Fruit fly (Drosophila melanogaster) whole organism, embryonic: ENCODE measurements around the gene CG43931.
A peak's percentile ranks its signal among the peaks of the same experiment; 100 is the strongest.

Source experiments
- Ada2b ChIP-seq: fragments of 200-800 bp; sonication (Bioruptor generic); IDR thresholded peaks from 2 replicates; pipeline ENCODE4 v1.3.6; 2022; ENCODE audit warnings: missing biosample characterization, missing genetic modification characterization
- BEAF-32 ChIP-seq: fragments of 200-800 bp; sonication (Bioruptor generic); optimal IDR thresholded peaks from 3 replicates; lab custom pipeline; 2017; ENCODE audit warnings: missing biosample characterization, missing genetic modification characterization, mild to moderate bottlenecking, moderate library complexity, missing genetic modification reagents
- CG10209 ChIP-seq: fragments of 200-800 bp; sonication (Bioruptor generic); optimal IDR thresholded peaks from 3 replicates; lab custom pipeline; 2017; ENCODE audit warnings: missing biosample characterization, mild to moderate bottlenecking, missing genetic modification characterization, missing genetic modification reagents
- CG10274 ChIP-seq: fragments of 200-800 bp; sonication (Bioruptor generic); optimal IDR thresholded peaks from 3 replicates; lab custom pipeline; 2017; ENCODE audit warnings: missing biosample characterization, mild to moderate bottlenecking, missing genetic modification characterization
- CG10366 ChIP-seq: fragments of 200-800 bp; sonication (Bioruptor generic); IDR thresholded peaks from 2 replicates; pipeline ENCODE4 v1.3.6; 2022; ENCODE audit warnings: missing biosample characterization, missing genetic modification characterization
- CG10654 ChIP-seq: fragments of 200-800 bp; sonication (Bioruptor generic); optimal IDR thresholded peaks from 2 replicates; lab custom pipeline; 2016; ENCODE audit warnings: missing biosample characterization, missing genetic modification characterization
- CG10959 ChIP-seq: fragments of 200-800 bp; sonication (Bioruptor generic); IDR thresholded peaks from 2 replicates; pipeline ENCODE4 v1.3.6; 2022; ENCODE audit warnings: missing biosample characterization, missing genetic modification characterization
- CG10979 ChIP-seq: fragments of 200-800 bp; sonication (Bioruptor generic); optimal IDR thresholded peaks from 2 replicates; lab custom pipeline; 2018; ENCODE audit warnings: missing biosample characterization, mild to moderate bottlenecking, missing genetic modification characterization, moderate library complexity
- CG11247 ChIP-seq: fragments of 200-800 bp; sonication (Bioruptor generic); IDR thresholded peaks from 2 replicates; pipeline ENCODE4 v1.3.6; 2022; ENCODE audit warnings: missing biosample characterization, missing genetic modification characterization
- CG11398 ChIP-seq: fragments of 200-800 bp; sonication (Bioruptor generic); optimal IDR thresholded peaks from 2 replicates; lab custom pipeline; 2016; ENCODE audit warnings: missing biosample characterization, missing genetic modification characterization
- CG11504 ChIP-seq: fragments of 200-800 bp; sonication (Bioruptor generic); optimal IDR thresholded peaks from 3 replicates; lab custom pipeline; 2019; ENCODE audit warnings: missing biosample characterization, mild to moderate bottlenecking, missing genetic modification characterization, moderate library complexity
- CG11560 ChIP-seq: fragments of 200-800 bp; sonication (Bioruptor generic); IDR thresholded peaks from 3 replicates; pipeline ENCODE4 v1.3.6; 2022; ENCODE audit warnings: missing biosample characterization, missing genetic modification characterization
- CG12219 ChIP-seq: fragments of 200-800 bp; sonication (Bioruptor generic); optimal IDR thresholded peaks from 3 replicates; lab custom pipeline; 2018; ENCODE audit warnings: missing biosample characterization, mild to moderate bottlenecking, missing genetic modification characterization
- CG13775 ChIP-seq: fragments of 200-800 bp; sonication (Bioruptor generic); optimal IDR thresholded peaks from 3 replicates; lab custom pipeline; 2017; ENCODE audit warnings: missing biosample characterization, mild to moderate bottlenecking, missing genetic modification characterization
- CG15696 ChIP-seq: fragments of 200-800 bp; sonication (Bioruptor generic); optimal IDR thresholded peaks from 2 replicates; lab custom pipeline; 2019; ENCODE audit warnings: missing biosample characterization, mild to moderate bottlenecking, missing genetic modification characterization, moderate library complexity
- CG2678 ChIP-seq: fragments of 200-800 bp; sonication (Bioruptor generic); optimal IDR thresholded peaks from 3 replicates; lab custom pipeline; 2019; ENCODE audit warnings: missing biosample characterization, mild to moderate bottlenecking, missing genetic modification characterization, moderate library complexity
- CG3407 ChIP-seq: fragments of 200-800 bp; sonication (Bioruptor generic); optimal IDR thresholded peaks from 2 replicates; lab custom pipeline; 2018; ENCODE audit warnings: missing biosample characterization, mild to moderate bottlenecking, missing genetic modification characterization
- CG3726 ChIP-seq: fragments of 200-800 bp; sonication (Bioruptor generic); IDR thresholded peaks from 3 replicates; pipeline ENCODE4, ENCODE4 v1.3.6; 2022; ENCODE audit warnings: missing biosample characterization, missing genetic modification characterization
- CG4282 ChIP-seq: fragments of 200-800 bp; sonication (Bioruptor generic); optimal IDR thresholded peaks from 2 replicates; lab custom pipeline; 2016; ENCODE audit warnings: missing biosample characterization, missing genetic modification characterization
- CG4360 ChIP-seq: fragments of 200-800 bp; sonication (Bioruptor generic); IDR thresholded peaks from 2 replicates; pipeline ENCODE4 v1.3.6; 2022; ENCODE audit warnings: missing biosample characterization, missing genetic modification characterization
- CG9932 ChIP-seq: fragments of 200-800 bp; sonication (Bioruptor generic); IDR thresholded peaks from 2 replicates; pipeline ENCODE4 v1.3.6; 2022; ENCODE audit warnings: missing biosample characterization, missing genetic modification characterization
- Chrac-16 ChIP-seq: fragments of 200-800 bp; sonication (Bioruptor generic); optimal IDR thresholded peaks from 3 replicates; lab custom pipeline; 2016; ENCODE audit warnings: missing biosample characterization, missing genetic modification characterization
- Dad ChIP-seq: fragments of 200-800 bp; sonication (Bioruptor generic); optimal IDR thresholded peaks from 3 replicates; lab custom pipeline; 2016; ENCODE audit warnings: missing biosample characterization, missing genetic modification characterization
- Hr51 ChIP-seq, 2 experiments: fragments of 200-800 bp; sonication (Bioruptor generic); optimal IDR thresholded peaks; 2 replicates in 1 of 2; 3 replicates in 1 of 2; lab custom pipeline; 2016 to 2018; ENCODE audit warnings: missing biosample characterization in 2 of 2, missing genetic modification characterization in 2 of 2, mild to moderate bottlenecking in 1 of 2, moderate library complexity in 1 of 2
- MTF-1 ChIP-seq: fragments of 200-800 bp; sonication (Bioruptor generic); optimal IDR thresholded peaks from 2 replicates; lab custom pipeline; 2018; ENCODE audit warnings: missing biosample characterization, mild to moderate bottlenecking, missing genetic modification characterization, borderline replicate concordance
- Med ChIP-seq: fragments of 200-800 bp; sonication (Bioruptor generic); peaks from one replicate; lab custom pipeline; 2016; ENCODE audit warnings: missing biosample characterization, missing genetic modification characterization, mild to moderate bottlenecking, inconsistent platforms, moderate library complexity
- Oli ChIP-seq: fragments of 200-800 bp; sonication (Bioruptor generic); optimal IDR thresholded peaks from 2 replicates; lab custom pipeline; 2018; ENCODE audit warnings: missing biosample characterization, mild to moderate bottlenecking, missing genetic modification characterization, moderate library complexity
- PHDP ChIP-seq: fragments of 200-800 bp; sonication (Bioruptor generic); optimal IDR thresholded peaks from 3 replicates; lab custom pipeline; 2018; ENCODE audit warnings: missing biosample characterization, mild to moderate bottlenecking, missing genetic modification characterization, moderate library complexity
- Rfx ChIP-seq: fragments of 200-800 bp; sonication (Bioruptor generic); IDR thresholded peaks from 2 replicates; pipeline ENCODE4 v1.3.6; 2022; ENCODE audit warnings: missing biosample characterization, missing genetic modification characterization
- Stat92E ChIP-seq, 3 experiments: fragments of >200 bp in 2 of 3; fragments of 200-800 bp in 1 of 3; sonication (Bioruptor generic) in 1 of 3; optimal IDR thresholded peaks; 2 replicates each; lab custom pipeline; 2017 to 2019; ENCODE audit warnings: missing biosample characterization in 3 of 3, missing genetic modification characterization in 3 of 3, mild to moderate bottlenecking in 1 of 3, moderate library complexity in 1 of 3
- Xbp1 ChIP-seq: fragments of 200-800 bp; sonication (Bioruptor generic); optimal IDR thresholded peaks from 3 replicates; lab custom pipeline; 2016; ENCODE audit warnings: missing biosample characterization, mild to moderate bottlenecking, missing genetic modification characterization
- ac ChIP-seq: fragments of 200-800 bp; sonication (Bioruptor generic); optimal IDR thresholded peaks from 3 replicates; lab custom pipeline; 2017; ENCODE audit warnings: missing biosample characterization, mild to moderate bottlenecking, missing genetic modification characterization
- chif ChIP-seq, 2 experiments: fragments of 200-800 bp; sonication (Bioruptor generic); optimal IDR thresholded peaks; 3 replicates each; lab custom pipeline; 2016; ENCODE audit warnings: missing biosample characterization in 2 of 2, missing genetic modification characterization in 2 of 2
- croc ChIP-seq: fragments of 200-800 bp; sonication (Bioruptor generic); conservative IDR thresholded peaks from 3 replicates; pipeline ENCODE4 v1.3.6; 2022; ENCODE audit warnings: missing biosample characterization, missing genetic modification characterization
- dimm ChIP-seq: fragments of 200-800 bp; sonication (Bioruptor generic); IDR thresholded peaks from 2 replicates; pipeline ENCODE4 v1.3.6; 2022; ENCODE audit warnings: missing biosample characterization, missing genetic modification characterization
- dmrt11E ChIP-seq: fragments of 200-800 bp; sonication (Bioruptor generic); optimal IDR thresholded peaks from 3 replicates; lab custom pipeline; 2018; ENCODE audit warnings: missing biosample characterization, mild to moderate bottlenecking, missing genetic modification characterization, moderate library complexity
- gsb-n ChIP-seq: fragments of 200-800 bp; sonication (Bioruptor generic); optimal IDR thresholded peaks from 3 replicates; lab custom pipeline; 2018; ENCODE audit warnings: missing biosample characterization, mild to moderate bottlenecking, missing genetic modification characterization
- hkb ChIP-seq, 2 experiments: fragments of 200-800 bp in 1 of 2; fragments of >200 bp in 1 of 2; sonication (Bioruptor generic) in 1 of 2; IDR thresholded peaks in 1 of 2; optimal IDR thresholded peaks in 1 of 2; 2 replicates each; pipeline versions ENCODE4 v1.3.6 to Lab custom; 2017 to 2022; ENCODE audit warnings: missing biosample characterization in 1 of 2, missing genetic modification characterization in 1 of 2
- kah ChIP-seq: fragments of 200-800 bp; sonication (Bioruptor generic); optimal IDR thresholded peaks from 2 replicates; lab custom pipeline; 2018; ENCODE audit warnings: missing biosample characterization, mild to moderate bottlenecking, missing genetic modification characterization
- lab ChIP-seq: fragments of 200-800 bp; sonication (Bioruptor generic); optimal IDR thresholded peaks from 3 replicates; lab custom pipeline; 2017; ENCODE audit warnings: missing biosample characterization, missing genetic modification characterization, mild to moderate bottlenecking, moderate library complexity, missing genetic modification reagents
- lmd ChIP-seq: fragments of 200-800 bp; sonication (Bioruptor generic); IDR thresholded peaks from 2 replicates; pipeline ENCODE4 v1.3.6; 2022; ENCODE audit warnings: missing biosample characterization, missing genetic modification characterization
- maf-S ChIP-seq: fragments of 200-800 bp; sonication (Bioruptor generic); optimal IDR thresholded peaks from 2 replicates; lab custom pipeline; 2016; ENCODE audit warnings: missing biosample characterization, missing genetic modification characterization
- oc ChIP-seq: fragments of 200-800 bp; sonication (Bioruptor generic); optimal IDR thresholded peaks from 2 replicates; lab custom pipeline; 2018; ENCODE audit warnings: missing biosample characterization, mild to moderate bottlenecking, missing genetic modification characterization, moderate library complexity
- pnt ChIP-seq: fragments of 200-800 bp; sonication (Bioruptor generic); optimal IDR thresholded peaks from 3 replicates; lab custom pipeline; 2016; ENCODE audit warnings: missing biosample characterization, missing genetic modification characterization
- pum ChIP-seq: fragments of 200-800 bp; sonication (Bioruptor generic); optimal IDR thresholded peaks from 2 replicates; lab custom pipeline; 2016; ENCODE audit warnings: missing biosample characterization, missing genetic modification characterization
- stwl ChIP-seq: fragments of 200-800 bp; sonication (Bioruptor generic); optimal IDR thresholded peaks from 3 replicates; lab custom pipeline; 2018; ENCODE audit warnings: missing biosample characterization, mild to moderate bottlenecking, missing genetic modification characterization, moderate library complexity
- tio ChIP-seq: fragments of 200-800 bp; sonication (Bioruptor generic); optimal IDR thresholded peaks from 2 replicates; lab custom pipeline; 2017; ENCODE audit warnings: missing biosample characterization, missing genetic modification characterization, inconsistent platforms
- ttk ChIP-seq: fragments of 200-800 bp; sonication (Bioruptor generic); IDR thresholded peaks from 2 replicates; pipeline ENCODE4 v2.1.2; 2022; ENCODE audit warnings: missing biosample characterization, missing genetic modification characterization
- zfh2 ChIP-seq: fragments of 200-800 bp; sonication (Bioruptor generic); optimal IDR thresholded peaks from 2 replicates; lab custom pipeline; 2016; ENCODE audit warnings: missing biosample characterization, missing genetic modification characterization

Gene CG43931

DNA sequence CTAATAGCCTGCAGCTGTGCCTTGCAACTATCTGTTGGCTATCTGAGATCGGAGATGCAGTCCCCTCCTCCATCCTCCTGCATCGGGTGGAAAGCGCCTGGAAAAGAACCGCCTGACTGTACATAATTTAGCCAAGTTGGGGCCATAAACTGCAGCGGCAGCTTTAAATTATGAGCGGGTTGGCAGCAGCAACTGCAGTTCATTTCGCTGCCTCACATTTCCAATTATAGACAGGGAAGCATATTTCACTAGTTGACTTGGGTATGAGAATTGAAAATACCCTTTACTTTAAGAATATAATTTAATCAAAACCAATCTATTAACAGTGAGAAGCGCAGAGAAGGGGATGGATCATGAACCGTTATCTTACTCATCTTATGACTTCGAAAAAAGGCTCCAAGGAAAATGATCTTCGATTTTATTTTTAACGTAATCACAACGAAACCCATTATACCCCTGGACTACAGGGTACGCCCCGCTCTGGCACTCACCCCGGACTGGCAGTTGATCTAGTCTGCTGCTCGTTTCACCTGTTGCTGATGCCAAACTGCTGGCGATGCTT, 25.8 kb downstream of the CG43931 start (continued):
- TF ChIP-seq CG11247 (GFP tag; lab: Robert Waterston, UW) (no peak), CG2678 (tag; lab: Kevin White, UChicago) (peak; percentile 45), dmrt11E (peak; percentile 82), CG4282 (GFP tag; lab: Kevin White, UChicago) (no peak), hkb (optimal IDR thresholded peaks at IDR 0.05; lab: Kevin White, UChicago) (no peak), hkb (GFP tag; IDR thresholded peaks at IDR 0.05; lab: Robert Waterston, UW) (no peak), PHDP (tag; lab: Kevin White, UChicago) (peak; percentile 32), Dad (GFP tag; lab: Kevin White, UChicago) (peak; percentile 7), CG11398 (peak; percentile 18), Rfx (GFP tag; lab: Robert Waterston, UW) (no peak), CG10654 (peak; percentile 1), pnt (peak; percentile 12), zfh2 (no peak), CG10209 (peak; percentile 55), CG10274 (GFP tag; lab: Kevin White, UChicago) (no peak), maf-S (peak; percentile 15), CG3726 (0 out of 3 replicates have a peak, but pooled peaks have one; percentile 17), CG10366 (GFP tag; lab: Robert Waterston, UW) (no peak), lab (GFP tag; lab: Kevin White, UChicago) (peak; percentile 6), CG10979 (tag; lab: Kevin White, UChicago) (peak; percentile 73), stwl (tag; lab: Kevin White, UChicago) (peak; percentile 18), MTF-1 (GFP tag; lab: Kevin White, UChicago) (no peak), CG15696 (tag; lab: Kevin White, UChicago) (peak; percentile 61), Hr51 (GFP tag; optimal IDR thresholded peaks at IDR 0.05; lab: Kevin White, UChicago) (peak in 1 of 2 experiments; percentile 37), CG13775 (GFP tag; lab: Kevin White, UChicago) (peak; percentile 37), Med (GFP tag; lab: Kevin White, UChicago) (peak; percentile 77), Stat92E (GFP tag; optimal IDR thresholded peaks at IDR 0.05; lab: Kevin White, UChicago) (no peak), croc (GFP tag; lab: Robert Waterston, UW) (peak; percentile 32; the same call in 1 of the 3 replicates), CG9932 (no peak), lmd (peak; percentile 39; the same call in 1 of the 2 replicates), gsb-n (peak; percentile 54), ttk (GFP tag; lab: Robert Waterston, UW) (no peak), chif (GFP tag; optimal IDR thresholded peaks at IDR 0.05; lab: Kevin White, UChicago) (peak; percentile 53 to 76), pum (peak; percentile 29), Ada2b (0 out of 2 replicates have a peak, but pooled peaks have one; percentile 13), Oli (tag; lab: Kevin White, UChicago) (peak; percentile 60), CG10959 (peak; percentile 70), BEAF-32 (GFP tag; lab: Kevin White, UChicago) (no peak), CG11504 (tag; lab: Kevin White, UChicago) (peak; percentile 57), dimm (GFP tag; lab: Robert Waterston, UW) (0 out of 2 replicates have a peak, but pooled peaks have one; percentile 7), CG4360 (GFP tag; lab: Robert Waterston, UW) (no peak), Chrac-16 (GFP tag; lab: Kevin White, UChicago) (peak; percentile 61), CG11560 (no peak), Xbp1 (GFP tag; lab: Kevin White, UChicago) (peak; percentile 51), tio (GFP tag; lab: Kevin White, UChicago) (peak; percentile 14), CG12219 (GFP tag; lab: Kevin White, UChicago) (peak; percentile 16), oc (tag; lab: Kevin White, UChicago) (peak; percentile 2), ac (peak; percentile 57), kah (GFP tag; lab: Kevin White, UChicago) (no peak), CG3407 (GFP tag; lab: Kevin White, UChicago) (peak; percentile 42)
